Fruit fly (Drosophila melanogaster) whole organism, embryonic: ENCODE measurements around the gene CG43679.

Experiments used
- CG4328 ChIP-seq: fragments of 200-800 bp; sonication (Bioruptor generic); optimal IDR thresholded peaks from 3 replicates; lab custom pipeline; 2017; ENCODE audit warnings: missing biosample characterization, missing genetic modification reagents, missing genetic modification characterization
- MESR4 ChIP-seq: fragments of 200-800 bp; sonication (Bioruptor generic); optimal IDR thresholded peaks from 2 replicates; lab custom pipeline; 2018; ENCODE audit warnings: missing biosample characterization, mild to moderate bottlenecking, missing genetic modification characterization, moderate library complexity
- caup ChIP-seq: fragments of 200-800 bp; sonication (Bioruptor generic); optimal IDR thresholded peaks from 3 replicates; lab custom pipeline; 2017; ENCODE audit warnings: missing biosample characterization, mild to moderate bottlenecking, missing genetic modification characterization, moderate library complexity; ENCODE audit not compliant: severe bottlenecking
- stwl ChIP-seq: fragments of 200-800 bp; sonication (Bioruptor generic); optimal IDR thresholded peaks from 3 replicates; lab custom pipeline; 2018; ENCODE audit warnings: missing biosample characterization, mild to moderate bottlenecking, missing genetic modification characterization, moderate library complexity
- unc-4 ChIP-seq: fragments of 200-800 bp; sonication (Bioruptor generic); IDR thresholded peaks from 2 replicates; pipeline ENCODE4 v1.3.6; 2022; ENCODE audit warnings: missing biosample characterization, missing genetic modification characterization; ENCODE audit not compliant: partially characterized antibody

- TF ChIP-seq CG4328 (GFP tag; lab: Kevin White, UChicago) = no peak
- TF ChIP-seq caup = no peak
- no peak for TF ChIP-seq unc-4 (GFP tag; lab: Robert Waterston, UW)
- no peak for TF ChIP-seq stwl
- TF ChIP-seq MESR4 (GFP tag; lab: Kevin White, UChicago) = no peak
Measured at dm6 chr3L:15050706-15051105, 519 bp downstream of the CG43679 start, which contains the start of gene CG12310.
